Fruit fly (Drosophila melanogaster) whole organism, prepupa: ENCODE data around the gene CG18418.

Experiments
- Blimp-1 ChIP-seq: fragments of 200-800 bp; sonication (Bioruptor generic); optimal IDR thresholded peaks from 3 replicates; lab custom pipeline; 2017; ENCODE audit warnings: missing biosample characterization, missing genetic modification characterization, mild to moderate bottlenecking, moderate library complexity, missing genetic modification reagents
- CG6163 ChIP-seq: fragments of 200-800 bp; sonication (Bioruptor generic); IDR thresholded peaks from 3 replicates; pipeline ENCODE4 v1.3.6; 2022; ENCODE audit warnings: missing biosample characterization, missing genetic modification characterization
- CG8119 ChIP-seq: fragments of 200-800 bp; sonication (Bioruptor generic); IDR thresholded peaks from 3 replicates; pipeline ENCODE4 v1.3.6; 2022; ENCODE audit warnings: missing biosample characterization, missing genetic modification characterization
- CG8319 ChIP-seq: fragments of 200-800 bp; sonication (Bioruptor generic); optimal IDR thresholded peaks from 3 replicates; lab custom pipeline; 2016; ENCODE audit warnings: missing biosample characterization, missing genetic modification characterization
- Ets21C ChIP-seq: fragments of 200-800 bp; sonication (Bioruptor generic); optimal IDR thresholded peaks from 3 replicates; lab custom pipeline; 2016; ENCODE audit warnings: missing biosample characterization, missing genetic modification characterization
- Hr38 ChIP-seq: sonication (Bioruptor generic); optimal IDR thresholded peaks from 2 replicates; lab custom pipeline; 2016; ENCODE audit warnings: missing biosample characterization, missing genetic modification characterization
- dac ChIP-seq: fragments of 200-800 bp; sonication (Bioruptor generic); optimal IDR thresholded peaks from 2 replicates; lab custom pipeline; 2017; ENCODE audit warnings: missing biosample characterization, mild to moderate bottlenecking, missing genetic modification characterization
- esn ChIP-seq: fragments of 200-800 bp; sonication (Bioruptor generic); optimal IDR thresholded peaks from 2 replicates; lab custom pipeline; 2016; ENCODE audit warnings: missing biosample characterization, mild to moderate bottlenecking, missing genetic modification characterization, moderate library complexity
- fd59A ChIP-seq: fragments of 200-800 bp; sonication (Bioruptor generic); optimal IDR thresholded peaks from 2 replicates; lab custom pipeline; 2017; ENCODE audit warnings: missing biosample characterization, mild to moderate bottlenecking, missing genetic modification characterization, missing genetic modification reagents
- net ChIP-seq: fragments of 200-800 bp; sonication (Bioruptor generic); optimal IDR thresholded peaks from 3 replicates; lab custom pipeline; 2016; ENCODE audit warnings: missing biosample characterization, missing genetic modification characterization
- vri ChIP-seq: fragments of 200-800 bp; sonication (Bioruptor generic); optimal IDR thresholded peaks from 3 replicates; lab custom pipeline; 2016; ENCODE audit warnings: missing biosample characterization, mild to moderate bottlenecking, missing genetic modification characterization

DNA sequence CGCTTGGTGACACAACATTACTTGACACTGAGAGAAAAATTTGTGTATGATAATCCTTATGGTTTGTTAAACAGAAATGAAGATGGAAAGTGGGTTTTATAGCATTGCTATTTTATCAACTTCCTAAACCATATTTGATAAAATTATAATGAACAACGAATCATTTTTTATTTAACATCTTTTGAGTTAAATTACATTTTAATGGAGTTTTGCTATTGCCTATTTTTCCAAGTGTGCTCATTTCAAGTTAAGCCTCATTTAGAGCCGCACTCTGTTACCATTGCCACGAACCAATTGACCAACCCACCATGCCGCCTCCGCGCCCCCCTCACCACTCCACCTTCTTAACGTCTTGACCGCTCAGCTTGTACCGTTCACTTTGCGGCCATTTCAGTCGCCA, 10.2 kb upstream of the CG18418 start:
- TF ChIP-seq Blimp-1 (GFP tag; lab: Kevin White, UChicago) (no peak), CG6163 (GFP tag; lab: Robert Waterston, UW) (peak; percentile 47; the same call in 1 of the 3 replicates), esn (GFP tag; lab: Kevin White, UChicago) (no peak), net (GFP tag; lab: Kevin White, UChicago) (no peak), dac (GFP tag; lab: Kevin White, UChicago) (no peak), Ets21C (GFP tag; lab: Kevin White, UChicago) (no peak), Hr38 (no peak), CG8119 (GFP tag; lab: Robert Waterston, UW) (peak; percentile 70), vri (GFP tag; lab: Kevin White, UChicago) (no peak), CG8319 (GFP tag; lab: Kevin White, UChicago) (no peak), fd59A (GFP tag; lab: Kevin White, UChicago) (no peak)
